Fruit fly (Drosophila melanogaster): ENCODE results near the gene CG9855.

Gene CG9855

DNA sequence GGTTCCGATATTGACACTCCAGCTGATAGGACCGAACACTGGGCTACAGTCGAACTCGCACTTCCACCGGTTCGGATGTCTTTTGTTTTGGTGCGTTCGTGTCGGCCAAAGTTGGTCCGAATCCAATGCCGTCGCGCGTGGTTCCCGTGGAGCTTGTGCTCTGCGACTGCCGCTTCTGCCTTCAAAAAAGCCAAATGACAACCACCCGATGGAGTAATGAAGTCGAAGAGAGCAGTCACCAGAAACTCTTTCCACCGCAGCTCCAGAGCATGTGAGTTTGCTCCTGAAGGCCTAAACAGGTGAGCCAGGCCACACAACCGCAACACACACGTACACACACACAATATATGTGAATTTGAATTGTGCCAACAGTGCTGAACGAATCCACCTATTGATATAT is 3.6 kb downstream of the CG9855 start, which contains the start of gene CG34112:
Gene CG34112, minus strand, starts transcription at position 143 of the 400 bp plus-strand sequence.
- TF ChIP-seq CG12605 (GFP tag; IDR thresholded peaks at IDR 0.05) (0 out of 2 replicates have a peak, but pooled peaks have one; percentile 16), Pif1A (GFP tag; optimal IDR thresholded peaks at IDR 0.05) (no peak), Ets98B (GFP tag; IDR thresholded peaks at IDR 0.05) (0 out of 2 replicates have a peak, but pooled peaks have one; percentile 23), CG4496 (GFP tag; IDR thresholded peaks at IDR 0.05) (0 out of 3 replicates have a peak, but pooled peaks have one; percentile 37)

DNA sequence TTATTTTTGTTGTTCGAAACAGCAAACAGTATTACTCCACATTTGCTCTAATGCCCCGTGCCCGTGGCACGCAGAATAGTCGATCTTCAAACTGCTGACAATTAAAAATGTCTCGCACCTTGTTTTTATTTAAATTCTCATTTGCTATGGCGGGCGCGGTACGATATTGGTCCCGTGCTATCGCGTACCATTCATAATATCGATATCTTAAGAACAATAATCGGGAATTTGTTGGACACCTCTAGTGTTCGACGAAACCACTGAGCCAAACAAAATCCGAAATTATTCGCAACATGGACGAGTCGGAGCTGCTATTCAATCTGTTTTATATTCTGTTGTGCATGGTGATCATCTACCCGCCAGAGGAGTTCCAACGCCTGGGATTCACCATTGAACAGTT is 7.5 kb downstream of the CG9855 start, which contains the start of gene CG14646:
Gene CG14646, plus strand, starts transcription at position 234 of the 400 bp plus-strand sequence.
- TF ChIP-seq CG14655 (GFP tag; optimal IDR thresholded peaks at IDR 0.05) (no peak), Snoo (tag; optimal IDR thresholded peaks at IDR 0.05) (no peak), CG8159 (tag; optimal IDR thresholded peaks at IDR 0.05) (no peak), CG8301 (tag; optimal IDR thresholded peaks at IDR 0.05) (no peak), Ets98B (GFP tag; IDR thresholded peaks at IDR 0.05) (no peak), CG4496 (GFP tag; IDR thresholded peaks at IDR 0.05) (peak; percentile 12; the same call in 1 of the 3 replicates), CG10348 (GFP tag; IDR thresholded peaks at IDR 0.05) (no peak)

dm6 chr3R:4387490-4387889 is 10.2 kb downstream of the CG9855 start, which contains the start of gene tub:
Gene tub (plus strand): TSS chr3R:4387742.
- TF ChIP-seq CG9948 (tag; optimal IDR thresholded peaks at IDR 0.05), result no peak
- TF ChIP-seq fd96Ca (GFP tag; IDR thresholded peaks at IDR 0.05), result no peak
- peak; percentile 29; the same call in 1 of the 3 replicates for TF ChIP-seq CG4496 (GFP tag; IDR thresholded peaks at IDR 0.05)
- no peak for TF ChIP-seq CG12605 (GFP tag; IDR thresholded peaks at IDR 0.05)
- peak; percentile 8 for TF ChIP-seq EcR (GFP tag; optimal IDR thresholded peaks at IDR 0.05)
- TF ChIP-seq CG32121 (GFP tag; IDR thresholded peaks at IDR 0.05), result peak; percentile 29
- TF ChIP-seq CG15710 (tag; optimal IDR thresholded peaks at IDR 0.05), result peak; percentile 16
- TF ChIP-seq D1 (tag; optimal IDR thresholded peaks at IDR 0.05), result no peak
- TF ChIP-seq CG34367 (tag; optimal IDR thresholded peaks at IDR 0.05), result peak; percentile 1
- no peak for TF ChIP-seq CG8301 (tag; optimal IDR thresholded peaks at IDR 0.05)
- TF ChIP-seq CG17806 (tag; optimal IDR thresholded peaks at IDR 0.05), result no peak
- no peak for TF ChIP-seq rn (GFP tag; IDR thresholded peaks at IDR 0.05)
- TF ChIP-seq CG14655 (GFP tag; optimal IDR thresholded peaks at IDR 0.05), result no peak
- TF ChIP-seq Pif1B (GFP tag; optimal IDR thresholded peaks at IDR 0.05), result no peak
- peak; percentile 24 for TF ChIP-seq Snoo (tag; optimal IDR thresholded peaks at IDR 0.05)
- no peak for TF ChIP-seq gl (tag; optimal IDR thresholded peaks at IDR 0.05)
- TF ChIP-seq CG10348 (GFP tag; IDR thresholded peaks at IDR 0.05), result no peak
- TF ChIP-seq Ets98B (GFP tag; IDR thresholded peaks at IDR 0.05), result peak; percentile 15; the same call in 1 of the 2 replicates

DNA sequence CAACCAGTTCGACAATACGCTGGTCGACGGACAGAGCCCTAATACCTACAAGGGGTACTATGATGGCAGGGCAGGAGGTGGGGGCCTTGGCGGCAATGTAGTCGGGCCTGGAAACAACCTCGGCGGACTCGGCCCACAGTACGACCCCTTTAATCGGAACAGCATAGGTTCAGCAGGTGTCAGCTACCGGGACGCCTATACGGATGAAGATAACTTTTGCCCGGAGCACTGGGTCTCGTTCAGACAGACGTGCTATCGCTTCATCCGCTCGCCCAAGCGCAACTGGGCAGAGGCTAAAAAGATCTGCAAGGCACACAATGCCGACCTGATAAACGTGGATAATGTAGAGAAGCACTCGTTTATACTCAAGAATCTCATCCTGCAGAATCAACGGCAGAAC is 15.5 kb downstream of the CG9855 start:
- TF ChIP-seq CG34367 (tag; optimal IDR thresholded peaks at IDR 0.05) (no peak), CG8159 (tag; optimal IDR thresholded peaks at IDR 0.05) (no peak), gl (tag; optimal IDR thresholded peaks at IDR 0.05) (no peak), CG12605 (GFP tag; IDR thresholded peaks at IDR 0.05) (no peak), CG15710 (tag; optimal IDR thresholded peaks at IDR 0.05) (no peak), CG8301 (tag; optimal IDR thresholded peaks at IDR 0.05) (no peak), CG4496 (GFP tag; IDR thresholded peaks at IDR 0.05) (no peak), Pif1B (GFP tag; optimal IDR thresholded peaks at IDR 0.05) (no peak), CG13204 (GFP tag; optimal IDR thresholded peaks at IDR 0.05) (no peak), EcR (GFP tag; optimal IDR thresholded peaks at IDR 0.05) (no peak), CG9948 (tag; optimal IDR thresholded peaks at IDR 0.05) (no peak), Pif1A (GFP tag; optimal IDR thresholded peaks at IDR 0.05) (no peak), Snoo (tag; optimal IDR thresholded peaks at IDR 0.05) (no peak), CG14655 (GFP tag; optimal IDR thresholded peaks at IDR 0.05) (no peak), fd96Ca (GFP tag; IDR thresholded peaks at IDR 0.05) (no peak), rn (GFP tag; IDR thresholded peaks at IDR 0.05) (no peak), D1 (tag; optimal IDR thresholded peaks at IDR 0.05) (no peak), CG17806 (tag; optimal IDR thresholded peaks at IDR 0.05) (no peak), CG10348 (GFP tag; IDR thresholded peaks at IDR 0.05) (no peak)

- no peak for TF ChIP-seq CG9948 (tag; optimal IDR thresholded peaks at IDR 0.05)
- no peak for TF ChIP-seq CG8159 (tag; optimal IDR thresholded peaks at IDR 0.05)
- TF ChIP-seq CG32121 (GFP tag; IDR thresholded peaks at IDR 0.05), result no peak
- TF ChIP-seq Pif1A (GFP tag; optimal IDR thresholded peaks at IDR 0.05), result no peak
- TF ChIP-seq rn (GFP tag; IDR thresholded peaks at IDR 0.05), result no peak
- TF ChIP-seq CG10348 (GFP tag; IDR thresholded peaks at IDR 0.05), result no peak
- TF ChIP-seq Pif1B (GFP tag; optimal IDR thresholded peaks at IDR 0.05), result no peak
- TF ChIP-seq CG12605 (GFP tag; IDR thresholded peaks at IDR 0.05), result no peak
- no peak for TF ChIP-seq CG17806 (tag; optimal IDR thresholded peaks at IDR 0.05)
- no peak for TF ChIP-seq CG15710 (tag; optimal IDR thresholded peaks at IDR 0.05)
- no peak for TF ChIP-seq CG13204 (GFP tag; optimal IDR thresholded peaks at IDR 0.05)
- TF ChIP-seq CG4496 (GFP tag; IDR thresholded peaks at IDR 0.05), result no peak
- no peak for TF ChIP-seq CG8301 (tag; optimal IDR thresholded peaks at IDR 0.05)
- no peak for TF ChIP-seq D1 (tag; optimal IDR thresholded peaks at IDR 0.05)
- no peak for TF ChIP-seq Ets98B (GFP tag; IDR thresholded peaks at IDR 0.05)
- no peak for TF ChIP-seq fd96Ca (GFP tag; IDR thresholded peaks at IDR 0.05)
Measured at dm6 chr3R:4381079-4381919, 16.4 kb downstream of the CG9855 start, which contains the start of gene Cont. Gene Cont (plus strand): TSS chr3R:4381306.

Measured in whole organism, pupa.